Fruit fly (Drosophila melanogaster): ENCODE measurements around the gene CG17612.

The CG17612 gene

DNA sequence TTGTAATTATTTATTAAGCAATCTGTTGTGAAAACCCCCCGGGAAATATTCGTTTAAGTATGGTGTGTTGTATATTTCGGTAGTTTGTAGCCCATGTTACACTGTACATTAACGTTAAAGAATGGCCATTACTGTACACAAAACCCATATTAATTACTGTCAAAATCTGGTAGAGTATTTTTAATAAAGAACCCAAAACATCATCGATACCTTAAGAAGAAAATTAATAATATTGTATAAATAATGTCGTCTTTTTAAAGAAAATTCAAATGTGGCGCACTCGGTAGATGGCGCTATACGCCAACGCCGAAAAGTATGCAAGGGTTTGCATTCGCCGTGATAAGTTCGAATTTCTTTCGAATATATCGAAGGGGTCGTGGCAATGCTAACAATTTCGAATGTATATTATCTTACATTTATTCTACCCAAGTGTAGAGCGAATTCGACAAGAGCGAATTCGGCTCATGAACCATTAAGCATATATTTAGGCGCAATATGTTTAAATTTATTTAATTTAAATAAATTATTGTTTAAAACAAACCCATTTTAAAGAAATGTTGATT is 36.9 kb downstream of the CG17612 start:
- TF ChIP-seq fd96Ca (GFP tag; IDR thresholded peaks at IDR 0.05) = no peak
- no peak for TF ChIP-seq CG8301 (tag; optimal IDR thresholded peaks at IDR 0.05)
- TF ChIP-seq Snoo (tag; optimal IDR thresholded peaks at IDR 0.05) = no peak
- TF ChIP-seq CG9948 (tag; optimal IDR thresholded peaks at IDR 0.05) = no peak
- no peak for TF ChIP-seq CG8159 (tag; optimal IDR thresholded peaks at IDR 0.05)
- peak; percentile 76 for TF ChIP-seq D1 (tag; optimal IDR thresholded peaks at IDR 0.05)
- no peak for TF ChIP-seq rn (GFP tag; IDR thresholded peaks at IDR 0.05)

- TF ChIP-seq CG17806 (tag; optimal IDR thresholded peaks at IDR 0.05) = no peak
- TF ChIP-seq CG13204 (GFP tag; optimal IDR thresholded peaks at IDR 0.05) = peak; percentile 49
- no peak for TF ChIP-seq CG10348 (GFP tag; IDR thresholded peaks at IDR 0.05)
- no peak for TF ChIP-seq CG8301 (tag; optimal IDR thresholded peaks at IDR 0.05)
- peak; percentile 29; the same call in 1 of the 2 replicates for TF ChIP-seq CG32121 (GFP tag; IDR thresholded peaks at IDR 0.05)
- TF ChIP-seq Pif1A (GFP tag; optimal IDR thresholded peaks at IDR 0.05) = no peak
- TF ChIP-seq CG12605 (GFP tag; IDR thresholded peaks at IDR 0.05) = no peak
- TF ChIP-seq Pif1B (GFP tag; optimal IDR thresholded peaks at IDR 0.05) = peak; percentile 30
- no peak for TF ChIP-seq CG34367 (tag; optimal IDR thresholded peaks at IDR 0.05)
- peak; percentile 46; the same call in 1 of the 2 replicates for TF ChIP-seq Ets98B (GFP tag; IDR thresholded peaks at IDR 0.05)
- no peak for TF ChIP-seq fd96Ca (GFP tag; IDR thresholded peaks at IDR 0.05)
- peak; percentile 95 for TF ChIP-seq EcR (GFP tag; optimal IDR thresholded peaks at IDR 0.05)
- TF ChIP-seq CG14655 (GFP tag; optimal IDR thresholded peaks at IDR 0.05) = no peak
- TF ChIP-seq CG9948 (tag; optimal IDR thresholded peaks at IDR 0.05) = no peak
- TF ChIP-seq gl (tag; optimal IDR thresholded peaks at IDR 0.05) = no peak
- TF ChIP-seq Snoo (tag; optimal IDR thresholded peaks at IDR 0.05) = no peak
- TF ChIP-seq CG8159 (tag; optimal IDR thresholded peaks at IDR 0.05) = no peak
- no peak for TF ChIP-seq CG4496 (GFP tag; IDR thresholded peaks at IDR 0.05)
- no peak for TF ChIP-seq D1 (tag; optimal IDR thresholded peaks at IDR 0.05)
- TF ChIP-seq CG15710 (tag; optimal IDR thresholded peaks at IDR 0.05) = no peak
- TF ChIP-seq rn (GFP tag; IDR thresholded peaks at IDR 0.05) = no peak
These were observed 42.5 kb downstream of the CG17612 start for dm6 chr2L:4339780-4340694.

DNA sequence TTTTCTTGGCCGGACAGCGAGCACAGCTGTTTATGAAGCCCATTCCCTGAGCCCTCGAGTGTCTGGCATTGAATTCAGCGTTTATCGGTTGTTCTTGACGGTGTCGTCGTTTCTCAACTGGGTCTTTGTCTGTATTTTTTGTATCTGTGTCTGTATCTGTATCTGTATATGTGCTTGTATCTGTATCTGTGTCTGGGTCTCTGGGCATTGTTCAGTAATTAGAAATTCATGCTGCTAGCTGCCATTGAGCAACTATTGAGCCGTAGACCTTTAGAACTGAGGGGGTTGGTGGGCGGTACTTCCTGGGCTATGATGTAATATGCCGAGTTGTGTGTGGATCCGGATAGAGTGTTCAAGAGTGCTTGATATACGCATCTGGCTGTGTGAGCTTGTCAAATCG is 46.6 kb downstream of the CG17612 start:
- TF ChIP-seq EcR (GFP tag; optimal IDR thresholded peaks at IDR 0.05) = peak; percentile 76
- no peak for TF ChIP-seq CG12605 (GFP tag; IDR thresholded peaks at IDR 0.05)

- TF ChIP-seq CG14655 (GFP tag; optimal IDR thresholded peaks at IDR 0.05) (peak; percentile 5), CG13204 (GFP tag; optimal IDR thresholded peaks at IDR 0.05) (no peak), CG15710 (tag; optimal IDR thresholded peaks at IDR 0.05) (no peak), EcR (GFP tag; optimal IDR thresholded peaks at IDR 0.05) (no peak), D1 (tag; optimal IDR thresholded peaks at IDR 0.05) (no peak), CG4496 (GFP tag; IDR thresholded peaks at IDR 0.05) (peak; percentile 56; the same call in 2 of the 3 replicates), Snoo (tag; optimal IDR thresholded peaks at IDR 0.05) (no peak), CG8159 (tag; optimal IDR thresholded peaks at IDR 0.05) (no peak), CG9948 (tag; optimal IDR thresholded peaks at IDR 0.05) (no peak), CG34367 (tag; optimal IDR thresholded peaks at IDR 0.05) (no peak), CG12605 (GFP tag; IDR thresholded peaks at IDR 0.05) (no peak), CG17806 (tag; optimal IDR thresholded peaks at IDR 0.05) (no peak), CG8301 (tag; optimal IDR thresholded peaks at IDR 0.05) (peak; percentile 3), Pif1B (GFP tag; optimal IDR thresholded peaks at IDR 0.05) (no peak), fd96Ca (GFP tag; IDR thresholded peaks at IDR 0.05) (no peak), gl (tag; optimal IDR thresholded peaks at IDR 0.05) (no peak), CG10348 (GFP tag; IDR thresholded peaks at IDR 0.05) (no peak), CG32121 (GFP tag; IDR thresholded peaks at IDR 0.05) (no peak), Pif1A (GFP tag; optimal IDR thresholded peaks at IDR 0.05) (no peak), Ets98B (GFP tag; IDR thresholded peaks at IDR 0.05) (peak; percentile 29; the same call in 1 of the 2 replicates), rn (GFP tag; IDR thresholded peaks at IDR 0.05) (no peak)
These were observed 47.5 kb downstream of the CG17612 start for dm6 chr2L:4334971-4335436.

DNA sequence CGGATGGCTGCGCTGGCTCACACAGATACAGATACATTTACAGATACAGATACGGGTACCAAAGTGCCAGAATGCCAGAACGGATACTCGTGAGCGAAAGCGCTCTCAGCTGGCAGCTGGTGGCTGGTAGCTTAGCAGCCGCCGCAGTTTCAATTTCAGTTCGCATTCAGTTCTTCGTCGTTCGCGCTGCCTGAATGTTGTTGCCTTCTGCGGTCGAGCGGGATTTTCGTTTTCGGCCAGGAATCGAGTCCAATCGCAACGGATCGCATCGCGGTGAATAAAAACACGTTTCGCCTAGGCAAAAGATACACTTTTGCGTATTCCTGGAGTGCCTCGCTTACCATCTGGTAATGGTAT is 48.8 kb downstream of the CG17612 start, which contains the start of gene Atet:
Gene Atet (plus strand): TSS at position 156 of the 357 bp plus-strand sequence.
- TF ChIP-seq fd96Ca (GFP tag; IDR thresholded peaks at IDR 0.05) (peak; percentile 16; the same call in 2 of the 3 replicates), CG9948 (tag; optimal IDR thresholded peaks at IDR 0.05) (no peak), CG4496 (GFP tag; IDR thresholded peaks at IDR 0.05) (peak; percentile 32; the same call in 2 of the 3 replicates), Pif1B (GFP tag; optimal IDR thresholded peaks at IDR 0.05) (no peak), D1 (tag; optimal IDR thresholded peaks at IDR 0.05) (no peak), EcR (GFP tag; optimal IDR thresholded peaks at IDR 0.05) (no peak), CG32121 (GFP tag; IDR thresholded peaks at IDR 0.05) (peak; percentile 24; the same call in 1 of the 2 replicates), CG14655 (GFP tag; optimal IDR thresholded peaks at IDR 0.05) (no peak), Pif1A (GFP tag; optimal IDR thresholded peaks at IDR 0.05) (no peak), CG8301 (tag; optimal IDR thresholded peaks at IDR 0.05) (no peak), Ets98B (GFP tag; IDR thresholded peaks at IDR 0.05) (peak; percentile 54; the same call in 1 of the 2 replicates), CG10348 (GFP tag; IDR thresholded peaks at IDR 0.05) (no peak), CG13204 (GFP tag; optimal IDR thresholded peaks at IDR 0.05) (peak; percentile 79), CG34367 (tag; optimal IDR thresholded peaks at IDR 0.05) (no peak), CG15710 (tag; optimal IDR thresholded peaks at IDR 0.05) (no peak)

All from whole organism, pupa.